Fruit fly (Drosophila melanogaster) whole organism, prepupa: ENCODE measurements around the gene ATPsynCF6.
A peak's percentile ranks its signal among the peaks of the same experiment; 100 is the strongest.

Experiments
- Blimp-1 ChIP-seq: fragments of 200-800 bp; sonication (Bioruptor generic); optimal IDR thresholded peaks from 3 replicates; lab custom pipeline; 2017; ENCODE audit warnings: missing biosample characterization, missing genetic modification characterization, mild to moderate bottlenecking, moderate library complexity, missing genetic modification reagents
- CG10631 ChIP-seq: fragments of 200-800 bp; sonication (Bioruptor generic); optimal IDR thresholded peaks from 2 replicates; lab custom pipeline; 2016; ENCODE audit warnings: missing biosample characterization, missing genetic modification characterization
- CG10669 ChIP-seq: fragments of 200-800 bp; sonication (Bioruptor generic); optimal IDR thresholded peaks from 3 replicates; lab custom pipeline; 2018; ENCODE audit warnings: missing biosample characterization, mild to moderate bottlenecking, missing genetic modification characterization, moderate library complexity
- CG11294 ChIP-seq: fragments of 200-800 bp; sonication (Bioruptor generic); IDR thresholded peaks from 2 replicates; pipeline ENCODE4 v1.3.6; 2022; ENCODE audit warnings: missing biosample characterization, missing genetic modification characterization
- CG11762 ChIP-seq: fragments of 200-800 bp; sonication (Bioruptor generic); optimal IDR thresholded peaks from 3 replicates; lab custom pipeline; 2016; ENCODE audit warnings: missing biosample characterization, missing genetic modification characterization; ENCODE audit not compliant: insufficient read depth
- CG11902 ChIP-seq: fragments of 200-800 bp; sonication (Bioruptor generic); optimal IDR thresholded peaks from 3 replicates; lab custom pipeline; 2016; ENCODE audit warnings: missing biosample characterization, missing genetic modification characterization
- CG1621 ChIP-seq: fragments of 200-800 bp; sonication (Bioruptor generic); optimal IDR thresholded peaks from 3 replicates; lab custom pipeline; 2018; ENCODE audit warnings: missing biosample characterization, mild to moderate bottlenecking, missing genetic modification characterization
- CG16779 ChIP-seq: fragments of 200-800 bp; sonication (Bioruptor generic); optimal IDR thresholded peaks from 3 replicates; lab custom pipeline; 2017; ENCODE audit warnings: missing biosample characterization, mild to moderate bottlenecking, missing genetic modification characterization
- CG3032 ChIP-seq: fragments of 200-800 bp; optimal IDR thresholded peaks from 2 replicates; lab custom pipeline; 2019; ENCODE audit warnings: missing biosample characterization, mild to moderate bottlenecking, missing genetic modification characterization, moderate library complexity
- CG32006 ChIP-seq: fragments of 200-800 bp; sonication (Bioruptor generic); optimal IDR thresholded peaks from 3 replicates; lab custom pipeline; 2017; ENCODE audit warnings: missing biosample characterization, mild to moderate bottlenecking, missing genetic modification characterization
- CG34406 ChIP-seq: fragments of 200-800 bp; sonication (Bioruptor generic); optimal IDR thresholded peaks from 3 replicates; lab custom pipeline; 2016; ENCODE audit warnings: missing biosample characterization, missing genetic modification characterization
- CG3919 ChIP-seq: fragments of 200-800 bp; sonication (Bioruptor generic); optimal IDR thresholded peaks from 3 replicates; lab custom pipeline; 2016; ENCODE audit warnings: missing biosample characterization, missing genetic modification characterization
- CG4318 ChIP-seq: fragments of 200-800 bp; sonication (Bioruptor generic); optimal IDR thresholded peaks from 3 replicates; lab custom pipeline; 2017; ENCODE audit warnings: missing biosample characterization, mild to moderate bottlenecking, missing genetic modification characterization
- CG6163 ChIP-seq: fragments of 200-800 bp; sonication (Bioruptor generic); IDR thresholded peaks from 3 replicates; pipeline ENCODE4 v1.3.6; 2022; ENCODE audit warnings: missing biosample characterization, missing genetic modification characterization
- CG6792 ChIP-seq: fragments of 200-800 bp; sonication (Bioruptor generic); optimal IDR thresholded peaks from 3 replicates; lab custom pipeline; 2016; ENCODE audit warnings: missing biosample characterization, missing genetic modification characterization
- CG6808 ChIP-seq: fragments of 200-800 bp; sonication (Bioruptor generic); optimal IDR thresholded peaks from 3 replicates; lab custom pipeline; 2017; ENCODE audit warnings: missing biosample characterization, missing genetic modification characterization, mild to moderate bottlenecking, moderate library complexity, missing genetic modification reagents
- CG6854 ChIP-seq: fragments of 200-800 bp; sonication (Bioruptor generic); optimal IDR thresholded peaks from 2 replicates; lab custom pipeline; 2017; ENCODE audit warnings: missing biosample characterization, mild to moderate bottlenecking, missing genetic modification characterization
- CG7368 ChIP-seq: fragments of 200-800 bp; sonication (Bioruptor generic); optimal IDR thresholded peaks from 3 replicates; lab custom pipeline; 2016; ENCODE audit warnings: missing biosample characterization, missing genetic modification characterization
- CG8319 ChIP-seq: fragments of 200-800 bp; sonication (Bioruptor generic); optimal IDR thresholded peaks from 3 replicates; lab custom pipeline; 2016; ENCODE audit warnings: missing biosample characterization, missing genetic modification characterization
- CG8632 ChIP-seq: fragments of 200-800 bp; sonication (Bioruptor generic); optimal IDR thresholded peaks from 3 replicates; lab custom pipeline; 2016; ENCODE audit warnings: missing biosample characterization, missing genetic modification characterization
- CG9139 ChIP-seq: fragments of 200-800 bp; sonication (Bioruptor generic); optimal IDR thresholded peaks from 3 replicates; lab custom pipeline; 2017; ENCODE audit warnings: missing biosample characterization, mild to moderate bottlenecking, missing genetic modification characterization
- Eip75B ChIP-seq: fragments of 200-800 bp; sonication (Bioruptor generic); optimal IDR thresholded peaks from 3 replicates; lab custom pipeline; 2016; ENCODE audit warnings: missing biosample characterization, missing genetic modification characterization
- Eip78C ChIP-seq: fragments of 200-800 bp; sonication (Bioruptor generic); peaks from one replicate; lab custom pipeline; 2016; ENCODE audit warnings: missing biosample characterization, missing genetic modification characterization
- Eip93F ChIP-seq: fragments of 200-800 bp; sonication (Bioruptor generic); optimal IDR thresholded peaks from 2 replicates; lab custom pipeline; 2016; ENCODE audit warnings: missing biosample characterization, mild to moderate bottlenecking, missing genetic modification characterization
- Ets21C ChIP-seq: fragments of 200-800 bp; sonication (Bioruptor generic); optimal IDR thresholded peaks from 3 replicates; lab custom pipeline; 2016; ENCODE audit warnings: missing biosample characterization, missing genetic modification characterization
- Ets96B ChIP-seq: fragments of 200-800 bp; optimal IDR thresholded peaks from 2 replicates; lab custom pipeline; 2019; ENCODE audit warnings: missing biosample characterization, mild to moderate bottlenecking, missing genetic modification characterization, moderate library complexity
- Gug ChIP-seq: fragments of 200-800 bp; sonication (Bioruptor generic); IDR thresholded peaks from 2 replicates; pipeline ENCODE4 v1.3.6; 2022; ENCODE audit warnings: missing biosample characterization, missing genetic modification characterization
- Hr38 ChIP-seq: sonication (Bioruptor generic); optimal IDR thresholded peaks from 2 replicates; lab custom pipeline; 2016; ENCODE audit warnings: missing biosample characterization, missing genetic modification characterization
- Hr39 ChIP-seq: fragments of 200-800 bp; sonication (Bioruptor generic); optimal IDR thresholded peaks from 2 replicates; lab custom pipeline; 2016; ENCODE audit warnings: missing biosample characterization, missing genetic modification characterization
- Lpt ChIP-seq: fragments of 200-800 bp; sonication (Bioruptor generic); optimal IDR thresholded peaks from 3 replicates; lab custom pipeline; 2016; ENCODE audit warnings: missing biosample characterization, missing genetic modification characterization
- Met ChIP-seq: fragments of 200-800 bp; sonication (Bioruptor generic); optimal IDR thresholded peaks from 3 replicates; lab custom pipeline; 2016; ENCODE audit warnings: missing biosample characterization, missing genetic modification characterization
- OdsH ChIP-seq: fragments of 200-800 bp; sonication (Bioruptor generic); optimal IDR thresholded peaks from 3 replicates; lab custom pipeline; 2016; ENCODE audit warnings: missing biosample characterization, missing genetic modification characterization
- Smox ChIP-seq: fragments of 200-800 bp; sonication (Bioruptor generic); optimal IDR thresholded peaks from 3 replicates; lab custom pipeline; 2016; ENCODE audit warnings: missing biosample characterization, missing genetic modification characterization
- Sox102F ChIP-seq: fragments of 200-800 bp; sonication (Bioruptor generic); optimal IDR thresholded peaks from 2 replicates; lab custom pipeline; 2016; ENCODE audit warnings: missing biosample characterization, mild to moderate bottlenecking, missing genetic modification characterization
- Sox14 ChIP-seq: fragments of 200-800 bp; sonication (Bioruptor generic); optimal IDR thresholded peaks from 3 replicates; lab custom pipeline; 2016; ENCODE audit warnings: missing biosample characterization, missing genetic modification characterization
- Sox15 ChIP-seq: fragments of 200-800 bp; sonication (Bioruptor generic); optimal IDR thresholded peaks from 3 replicates; lab custom pipeline; 2016; ENCODE audit warnings: missing biosample characterization, missing genetic modification characterization
- achi ChIP-seq: fragments of 200-800 bp; sonication (Bioruptor generic); optimal IDR thresholded peaks from 3 replicates; lab custom pipeline; 2016; ENCODE audit warnings: missing biosample characterization, missing genetic modification characterization
- acj6 ChIP-seq: fragments of 200-800 bp; sonication (Bioruptor generic); optimal IDR thresholded peaks from 3 replicates; lab custom pipeline; 2016; ENCODE audit warnings: missing biosample characterization, missing genetic modification characterization
- cyc ChIP-seq: fragments of 200-800 bp; sonication (Bioruptor generic); optimal IDR thresholded peaks from 3 replicates; lab custom pipeline; 2016; ENCODE audit warnings: missing biosample characterization, missing genetic modification characterization
- dsx ChIP-seq: fragments of 200-800 bp; optimal IDR thresholded peaks from 3 replicates; lab custom pipeline; 2019; ENCODE audit warnings: missing biosample characterization, mild to moderate bottlenecking, missing genetic modification characterization, moderate library complexity; ENCODE audit not compliant: poor library complexity, severe bottlenecking
- eg ChIP-seq: fragments of 200-800 bp; sonication (Bioruptor generic); IDR thresholded peaks from 3 replicates; pipeline ENCODE4 v1.3.6; 2022; ENCODE audit warnings: missing biosample characterization, missing genetic modification characterization
- esn ChIP-seq: fragments of 200-800 bp; sonication (Bioruptor generic); optimal IDR thresholded peaks from 2 replicates; lab custom pipeline; 2016; ENCODE audit warnings: missing biosample characterization, mild to moderate bottlenecking, missing genetic modification characterization, moderate library complexity
- fd59A ChIP-seq: fragments of 200-800 bp; sonication (Bioruptor generic); optimal IDR thresholded peaks from 2 replicates; lab custom pipeline; 2017; ENCODE audit warnings: missing biosample characterization, mild to moderate bottlenecking, missing genetic modification characterization, missing genetic modification reagents
- fkh ChIP-seq: fragments of 200-800 bp; sonication (Bioruptor generic); optimal IDR thresholded peaks from 3 replicates; lab custom pipeline; 2017; ENCODE audit warnings: missing biosample characterization, mild to moderate bottlenecking, missing genetic modification characterization, moderate library complexity
- net ChIP-seq: fragments of 200-800 bp; sonication (Bioruptor generic); optimal IDR thresholded peaks from 3 replicates; lab custom pipeline; 2016; ENCODE audit warnings: missing biosample characterization, missing genetic modification characterization
- pdm3 ChIP-seq: fragments of 200-800 bp; sonication (Bioruptor generic); optimal IDR thresholded peaks from 3 replicates; lab custom pipeline; 2016; ENCODE audit warnings: missing biosample characterization, missing genetic modification characterization
- spab ChIP-seq: fragments of 200-800 bp; sonication (Bioruptor generic); optimal IDR thresholded peaks from 2 replicates; lab custom pipeline; 2017; ENCODE audit warnings: missing biosample characterization, mild to moderate bottlenecking, missing genetic modification characterization, missing genetic modification reagents
- ss ChIP-seq, 2 experiments: fragments of 200-800 bp; sonication (Bioruptor generic); optimal IDR thresholded peaks; 2 replicates in 1 of 2; 3 replicates in 1 of 2; lab custom pipeline; 2017 to 2018; ENCODE audit warnings: mild to moderate bottlenecking in 2 of 2, missing biosample characterization in 2 of 2, missing genetic modification characterization in 2 of 2, moderate library complexity in 1 of 2
- svp ChIP-seq: fragments of 200-800 bp; sonication (Bioruptor generic); peaks from one replicate; lab custom pipeline; 2016; ENCODE audit warnings: missing biosample characterization, missing genetic modification characterization
- topi ChIP-seq: fragments of 200-800 bp; sonication (Bioruptor generic); optimal IDR thresholded peaks from 3 replicates; lab custom pipeline; 2016; ENCODE audit warnings: missing biosample characterization, missing genetic modification characterization

ATPsynCF6 gene

dm6 chr3R:23355829-23356738 is at the start of gene ATPsynCF6, which contains the start of gene Sec13:
TSS of gene ATPsynCF6 (minus strand) at chr3R:23356064.
TSS of gene Sec13 (plus strand) at chr3R:23356278.
- TF ChIP-seq svp (GFP tag; lab: Kevin White, UChicago) (peak; percentile 88), esn (peak; percentile 52), ss (GFP tag; optimal IDR thresholded peaks at IDR 0.05; lab: Kevin White, UChicago) (peak in 1 of 2 experiments; percentile 20), net (GFP tag; lab: Kevin White, UChicago) (peak; percentile 14), CG11762 (GFP tag; lab: Kevin White, UChicago) (peak; percentile 45), CG11902 (peak; percentile 29), Ets21C (peak; percentile 38), CG6854 (GFP tag; lab: Kevin White, UChicago) (no peak), CG32006 (GFP tag; lab: Kevin White, UChicago) (peak; percentile 55), CG4318 (GFP tag; lab: Kevin White, UChicago) (no peak), spab (no peak), acj6 (GFP tag; lab: Kevin White, UChicago) (peak; percentile 36), CG11294 (GFP tag; lab: Robert Waterston, UW) (peak; percentile 24; the same call in 1 of the 2 replicates), Lpt (peak; percentile 47), CG7368 (GFP tag; lab: Kevin White, UChicago) (peak; percentile 20), Hr39 (GFP tag; lab: Kevin White, UChicago) (peak; percentile 43), dsx (peak; percentile 42), CG8319 (GFP tag; lab: Kevin White, UChicago) (no peak), fkh (peak; percentile 4), Eip78C (GFP tag; lab: Kevin White, UChicago) (peak; percentile 79), CG3919 (GFP tag; lab: Kevin White, UChicago) (peak; percentile 62), Met (GFP tag; lab: Kevin White, UChicago) (peak; percentile 46), Gug (peak; percentile 43; the same call in 1 of the 2 replicates), Eip75B (GFP tag; lab: Kevin White, UChicago) (peak; percentile 1), CG10631 (peak; percentile 66), CG1621 (tag; lab: Kevin White, UChicago) (no peak), Hr38 (GFP tag; lab: Kevin White, UChicago) (no peak), CG8632 (GFP tag; lab: Kevin White, UChicago) (no peak), CG10669 (GFP tag; lab: Kevin White, UChicago) (peak; percentile 35), pdm3 (GFP tag; lab: Kevin White, UChicago) (peak; percentile 50), CG6792 (GFP tag; lab: Kevin White, UChicago) (peak; percentile 39), CG3032 (tag; lab: Kevin White, UChicago) (peak; percentile 61), OdsH (GFP tag; lab: Kevin White, UChicago) (peak; percentile 52), Eip93F (no peak), topi (GFP tag; lab: Kevin White, UChicago) (peak; percentile 53), Sox102F (GFP tag; lab: Kevin White, UChicago) (no peak), fd59A (GFP tag; lab: Kevin White, UChicago) (no peak), Sox15 (peak; percentile 7), CG16779 (tag; lab: Kevin White, UChicago) (no peak), Sox14 (peak; percentile 33), Blimp-1 (no peak), cyc (GFP tag; lab: Kevin White, UChicago) (peak; percentile 45), CG6808 (GFP tag; lab: Kevin White, UChicago) (peak; percentile 36), Smox (GFP tag; lab: Kevin White, UChicago) (peak; percentile 37), Ets96B (peak; percentile 3), eg (GFP tag; lab: Robert Waterston, UW) (peak; percentile 65; the same call in 2 of the 3 replicates), achi (GFP tag; lab: Kevin White, UChicago) (peak; percentile 57), CG9139 (GFP tag; lab: Kevin White, UChicago) (no peak), CG6163 (GFP tag; lab: Robert Waterston, UW) (peak; percentile 54; the same call in 2 of the 3 replicates), CG34406 (peak; percentile 27)
